Fruit fly (Drosophila melanogaster) whole organism, embryonic: Measurements from ENCODE around the gene CG13054.

Experiments
- CG10431 ChIP-seq: fragments of 200-800 bp; sonication (Bioruptor generic); optimal IDR thresholded peaks from 3 replicates; lab custom pipeline; 2018; ENCODE audit warnings: missing biosample characterization, mild to moderate bottlenecking, missing genetic modification characterization
- CG10565 ChIP-seq: fragments of 200-800 bp; sonication (Bioruptor generic); optimal IDR thresholded peaks from 3 replicates; lab custom pipeline; 2016; ENCODE audit warnings: missing biosample characterization, mild to moderate bottlenecking, missing genetic modification characterization
- CG11398 ChIP-seq: fragments of 200-800 bp; sonication (Bioruptor generic); optimal IDR thresholded peaks from 2 replicates; lab custom pipeline; 2016; ENCODE audit warnings: missing biosample characterization, missing genetic modification characterization
- CG11560 ChIP-seq: fragments of 200-800 bp; sonication (Bioruptor generic); IDR thresholded peaks from 3 replicates; pipeline ENCODE4 v1.3.6; 2022; ENCODE audit warnings: missing biosample characterization, missing genetic modification characterization
- CG12299 ChIP-seq: fragments of 200-800 bp; sonication (Bioruptor generic); optimal IDR thresholded peaks from 2 replicates; lab custom pipeline; 2018; ENCODE audit warnings: missing biosample characterization, mild to moderate bottlenecking, missing genetic modification characterization
- CG14014 ChIP-seq: fragments of 200-800 bp; sonication (Bioruptor generic); IDR thresholded peaks from 2 replicates; pipeline ENCODE4 v1.3.6; 2022; ENCODE audit warnings: missing biosample characterization, missing genetic modification characterization
- CG14050 ChIP-seq: fragments of 200-800 bp; sonication (Bioruptor generic); IDR thresholded peaks from 3 replicates; pipeline ENCODE4 v1.3.6; 2022; ENCODE audit warnings: missing biosample characterization, missing genetic modification characterization
- CG14710 ChIP-seq: fragments of 200-800 bp; sonication (Bioruptor generic); optimal IDR thresholded peaks from 3 replicates; lab custom pipeline; 2019; ENCODE audit warnings: missing biosample characterization, mild to moderate bottlenecking, missing genetic modification characterization, moderate library complexity
- CG15269 ChIP-seq: fragments of 200-800 bp; sonication (Bioruptor generic); optimal IDR thresholded peaks from 2 replicates; lab custom pipeline; 2018; ENCODE audit warnings: missing biosample characterization, mild to moderate bottlenecking, missing genetic modification characterization, moderate library complexity
- CG1603 ChIP-seq: fragments of 200-800 bp; sonication (Bioruptor generic); optimal IDR thresholded peaks from 2 replicates; lab custom pipeline; 2019; ENCODE audit warnings: missing biosample characterization, mild to moderate bottlenecking, missing genetic modification characterization, moderate library complexity
- CG17186 ChIP-seq: fragments of 200-800 bp; sonication (Bioruptor generic); optimal IDR thresholded peaks from 3 replicates; lab custom pipeline; 2017; ENCODE audit warnings: missing biosample characterization, missing genetic modification reagents, missing genetic modification characterization
- CG30403 ChIP-seq: fragments of 200-800 bp; sonication (Bioruptor generic); optimal IDR thresholded peaks from 3 replicates; lab custom pipeline; 2016; ENCODE audit warnings: missing biosample characterization, missing genetic modification characterization
- CG31441 ChIP-seq: fragments of 200-800 bp; sonication (Bioruptor generic); IDR thresholded peaks from 2 replicates; pipeline ENCODE4 v1.3.6; 2022; ENCODE audit warnings: missing biosample characterization, missing genetic modification characterization
- CG3163 ChIP-seq: fragments of 200-800 bp; sonication (Bioruptor generic); optimal IDR thresholded peaks from 3 replicates; lab custom pipeline; 2016; ENCODE audit warnings: missing biosample characterization, missing genetic modification characterization
- CG34422 ChIP-seq: fragments of 200-800 bp; sonication (Bioruptor generic); IDR thresholded peaks from 3 replicates; pipeline ENCODE4 v1.3.6; 2022; ENCODE audit warnings: missing biosample characterization, missing genetic modification characterization
- CG4424 ChIP-seq: fragments of 200-800 bp; sonication (Bioruptor generic); optimal IDR thresholded peaks from 3 replicates; lab custom pipeline; 2016; ENCODE audit warnings: missing biosample characterization, missing genetic modification characterization
- CG5180 ChIP-seq: fragments of 200-800 bp; sonication (Bioruptor generic); optimal IDR thresholded peaks from 3 replicates; lab custom pipeline; 2017; ENCODE audit warnings: missing biosample characterization, missing genetic modification characterization, mild to moderate bottlenecking, moderate library complexity, missing genetic modification reagents
- CG6175 ChIP-seq: fragments of 200-800 bp; sonication (Bioruptor generic); IDR thresholded peaks from 3 replicates; pipeline ENCODE4 v1.3.6; 2022; ENCODE audit warnings: missing biosample characterization, missing genetic modification characterization
- CG6689 ChIP-seq: fragments of 200-800 bp; sonication (Bioruptor generic); IDR thresholded peaks from 2 replicates; pipeline ENCODE4 v1.3.6; 2022; ENCODE audit warnings: missing biosample characterization, missing genetic modification characterization
- CG6813 ChIP-seq: fragments of 200-800 bp; sonication (Bioruptor generic); optimal IDR thresholded peaks from 2 replicates; lab custom pipeline; 2017; ENCODE audit warnings: missing biosample characterization, missing genetic modification characterization, mild to moderate bottlenecking, moderate library complexity, missing genetic modification reagents
- CG8290 ChIP-seq, 3 experiments: fragments of 200-800 bp; sonication (Bioruptor generic); optimal IDR thresholded peaks; 2 replicates each; lab custom pipeline; 2016 to 2019; ENCODE audit warnings: missing biosample characterization in 3 of 3, missing genetic modification characterization in 3 of 3, mild to moderate bottlenecking in 2 of 3, moderate library complexity in 1 of 3
- CG8388 ChIP-seq: fragments of 200-800 bp; sonication (Bioruptor generic); optimal IDR thresholded peaks from 2 replicates; lab custom pipeline; 2019; ENCODE audit warnings: missing biosample characterization, mild to moderate bottlenecking, missing genetic modification characterization, moderate library complexity
- D ChIP-seq, 2 experiments: fragments of 200-800 bp in 1 of 2; fragments of >200 bp in 1 of 2; sonication (Bioruptor generic) in 1 of 2; optimal IDR thresholded peaks; 2 replicates in 1 of 2; 3 replicates in 1 of 2; lab custom pipeline; 2017; ENCODE audit warnings: mild to moderate bottlenecking in 1 of 2, missing biosample characterization in 1 of 2, missing genetic modification characterization in 1 of 2, missing genetic modification reagents in 1 of 2
- Deaf1 ChIP-seq: fragments of 200-800 bp; optimal IDR thresholded peaks from 3 replicates; lab custom pipeline; 2019; ENCODE audit warnings: missing biosample characterization, mild to moderate bottlenecking, missing genetic modification characterization, moderate library complexity
- Fer1 ChIP-seq: fragments of 200-800 bp; sonication (Bioruptor generic); optimal IDR thresholded peaks from 2 replicates; lab custom pipeline; 2017; ENCODE audit warnings: missing biosample characterization, mild to moderate bottlenecking, missing genetic modification characterization
- HmgZ ChIP-seq: fragments of 200-800 bp; sonication (Bioruptor generic); optimal IDR thresholded peaks from 2 replicates; lab custom pipeline; 2018; ENCODE audit warnings: missing biosample characterization, mild to moderate bottlenecking, missing genetic modification characterization
- MBD-R2 ChIP-seq: fragments of 200-800 bp; sonication (Bioruptor generic); IDR thresholded peaks from 2 replicates; pipeline ENCODE4 v1.3.6; 2022; ENCODE audit warnings: missing biosample characterization, missing genetic modification characterization
- MESR4 ChIP-seq: fragments of 200-800 bp; sonication (Bioruptor generic); optimal IDR thresholded peaks from 2 replicates; lab custom pipeline; 2018; ENCODE audit warnings: missing biosample characterization, mild to moderate bottlenecking, missing genetic modification characterization, moderate library complexity
- Optix ChIP-seq: fragments of 200-800 bp; sonication (Bioruptor generic); IDR thresholded peaks from 3 replicates; pipeline ENCODE4 v1.3.6; 2022; ENCODE audit warnings: missing biosample characterization, missing genetic modification characterization
- Rx ChIP-seq: fragments of 200-800 bp; sonication (Bioruptor generic); IDR thresholded peaks from 2 replicates; pipeline ENCODE4 v1.3.6; 2022; ENCODE audit warnings: missing biosample characterization, missing genetic modification characterization
- Sox102F ChIP-seq: fragments of 200-800 bp; sonication (Bioruptor generic); optimal IDR thresholded peaks from 2 replicates; lab custom pipeline; 2018; ENCODE audit warnings: missing biosample characterization, mild to moderate bottlenecking, missing genetic modification characterization, moderate library complexity
- Trl ChIP-seq, 3 experiments: fragments of >200 bp in 2 of 3; fragments of 200-800 bp in 1 of 3; sonication (Bioruptor generic) in 1 of 3; optimal IDR thresholded peaks; 2 replicates in 1 of 3; 3 replicates in 2 of 3; lab custom pipeline; 2016 to 2017; ENCODE audit warnings: missing biosample characterization in 1 of 3, missing genetic modification characterization in 1 of 3
- bcd ChIP-seq: fragments of 200-800 bp; sonication (Bioruptor generic); optimal IDR thresholded peaks from 2 replicates; lab custom pipeline; 2017; ENCODE audit warnings: missing biosample characterization, mild to moderate bottlenecking, missing genetic modification characterization
- danr ChIP-seq: fragments of 200-800 bp; sonication (Bioruptor generic); IDR thresholded peaks from 2 replicates; pipeline ENCODE4 v1.3.6; 2022; ENCODE audit warnings: missing biosample characterization, missing genetic modification characterization
- gfzf ChIP-seq: fragments of 200-800 bp; sonication (Bioruptor generic); optimal IDR thresholded peaks from 2 replicates; lab custom pipeline; 2016; ENCODE audit warnings: missing biosample characterization, mild to moderate bottlenecking, missing genetic modification characterization, moderate library complexity
- gro ChIP-seq: fragments of 200-800 bp; sonication (Bioruptor generic); optimal IDR thresholded peaks from 2 replicates; lab custom pipeline; 2016; ENCODE audit warnings: missing biosample characterization, missing genetic modification characterization
- knrl ChIP-seq: fragments of 200-800 bp; sonication (Bioruptor generic); IDR thresholded peaks from 3 replicates; pipeline ENCODE4 v1.3.6; 2022; ENCODE audit warnings: missing biosample characterization, missing genetic modification characterization; ENCODE audit not compliant: partially characterized antibody
- lola ChIP-seq, 3 experiments: fragments of >200 bp in 2 of 3; fragments of 200-800 bp in 1 of 3; sonication (Bioruptor generic) in 1 of 3; optimal IDR thresholded peaks; 2 replicates each; lab custom pipeline; 2017 to 2019; ENCODE audit warnings: missing biosample characterization in 3 of 3, missing genetic modification characterization in 3 of 3, mild to moderate bottlenecking in 1 of 3, moderate library complexity in 1 of 3
- mirr ChIP-seq: fragments of 200-800 bp; sonication (Bioruptor generic); optimal IDR thresholded peaks from 3 replicates; lab custom pipeline; 2018; ENCODE audit warnings: missing biosample characterization, mild to moderate bottlenecking, missing genetic modification characterization
- onecut ChIP-seq: fragments of 200-800 bp; sonication (Bioruptor generic); IDR thresholded peaks from 2 replicates; pipeline ENCODE4 v1.3.6; 2022; ENCODE audit warnings: missing biosample characterization, missing genetic modification characterization
- run ChIP-seq: fragments of 200-800 bp; sonication (Bioruptor generic); optimal IDR thresholded peaks from 3 replicates; lab custom pipeline; 2018; ENCODE audit warnings: missing biosample characterization, mild to moderate bottlenecking, missing genetic modification characterization
- sens ChIP-seq: fragments of 200-800 bp; sonication (Bioruptor generic); peaks from one replicate; lab custom pipeline; 2016; ENCODE audit warnings: missing biosample characterization, missing genetic modification characterization
- sr ChIP-seq: fragments of 200-800 bp; sonication (Bioruptor generic); IDR thresholded peaks from 3 replicates; pipeline ENCODE4 v1.3.6; 2022; ENCODE audit warnings: missing biosample characterization, missing genetic modification characterization
- toy ChIP-seq: fragments of 200-800 bp; sonication (Bioruptor generic); IDR thresholded peaks from 2 replicates; pipeline ENCODE4 v1.3.6; 2022; ENCODE audit warnings: missing biosample characterization, missing genetic modification characterization
- unpg ChIP-seq: fragments of 200-800 bp; sonication (Bioruptor generic); optimal IDR thresholded peaks from 3 replicates; lab custom pipeline; 2018; ENCODE audit warnings: missing biosample characterization, mild to moderate bottlenecking, missing genetic modification characterization, moderate library complexity
- vvl ChIP-seq: fragments of 200-800 bp; sonication (Bioruptor generic); IDR thresholded peaks from 2 replicates; pipeline ENCODE4 v1.3.6; 2022; ENCODE audit warnings: missing biosample characterization, missing genetic modification characterization
- zfh2 ChIP-seq: fragments of 200-800 bp; sonication (Bioruptor generic); optimal IDR thresholded peaks from 2 replicates; lab custom pipeline; 2016; ENCODE audit warnings: missing biosample characterization, missing genetic modification characterization

The CG13054 gene

dm6 chr3L:16211156-16211935 lies 45.6 kb downstream of the CG13054 start (continued):
- peak; percentile 34 for TF ChIP-seq CG14710 (tag; lab: Kevin White, UChicago)
- peak; percentile 25; the same call in 1 of the 2 replicates for TF ChIP-seq CG31441 (GFP tag; lab: Robert Waterston, UW)
- TF ChIP-seq CG10565 (GFP tag; lab: Kevin White, UChicago) = no peak
- 0 out of 3 replicates have a peak, but pooled peaks have one; percentile 28 for TF ChIP-seq knrl (GFP tag; lab: Robert Waterston, UW)
- TF ChIP-seq sens (GFP tag; lab: Kevin White, UChicago) = peak; percentile 43
- TF ChIP-seq CG12299 = no peak
- peak; percentile 37; the same call in 1 of the 3 replicates for TF ChIP-seq CG6175
- TF ChIP-seq D (optimal IDR thresholded peaks at IDR 0.05; lab: Kevin White, UChicago) = no peak
- no peak for TF ChIP-seq D (GFP tag; optimal IDR thresholded peaks at IDR 0.05; lab: Kevin White, UChicago)
- TF ChIP-seq CG8388 (GFP tag; lab: Kevin White, UChicago) = peak; percentile 24
- 0 out of 2 replicates have a peak, but pooled peaks have one; percentile 6 for TF ChIP-seq MBD-R2 (GFP tag; lab: Robert Waterston, UW)
- TF ChIP-seq Fer1 (GFP tag; lab: Kevin White, UChicago) = no peak
- no peak for TF ChIP-seq CG6813 (GFP tag; lab: Kevin White, UChicago)
- TF ChIP-seq Sox102F (GFP tag; lab: Kevin White, UChicago) = peak; percentile 36
- TF ChIP-seq Optix (GFP tag; lab: Robert Waterston, UW) = 0 out of 3 replicates have a peak, but pooled peaks have one; percentile 7
- peak; percentile 34 for TF ChIP-seq CG30403
- TF ChIP-seq lola (GFP tag; optimal IDR thresholded peaks at IDR 0.05; lab: Kevin White, UChicago) = no peak
- no peak for TF ChIP-seq CG1603 (tag; lab: Kevin White, UChicago)
- TF ChIP-seq CG4424 (GFP tag; lab: Kevin White, UChicago) = peak; percentile 20
- no peak for TF ChIP-seq mirr
- no peak for TF ChIP-seq toy (GFP tag; lab: Robert Waterston, UW)
- no peak for TF ChIP-seq bcd (GFP tag; lab: Kevin White, UChicago)
- TF ChIP-seq CG14050 (GFP tag; lab: Robert Waterston, UW) = peak; percentile 10; the same call in 1 of the 3 replicates
- peak; percentile 10; the same call in 1 of the 2 replicates for TF ChIP-seq CG6689 (GFP tag; lab: Robert Waterston, UW)
- no peak for TF ChIP-seq CG17186
- TF ChIP-seq CG15269 (tag; lab: Kevin White, UChicago) = no peak
- TF ChIP-seq CG11560 = no peak
- no peak for TF ChIP-seq MESR4
- no peak for TF ChIP-seq CG10431
- TF ChIP-seq CG11398 (GFP tag; lab: Kevin White, UChicago) = no peak
- no peak for TF ChIP-seq CG3163 (GFP tag; lab: Kevin White, UChicago)
- peak; percentile 2 for TF ChIP-seq run (tag; lab: Kevin White, UChicago)
- no peak for TF ChIP-seq HmgZ (tag; lab: Kevin White, UChicago)
- no peak for TF ChIP-seq CG8290 (GFP tag; optimal IDR thresholded peaks at IDR 0.05; lab: Kevin White, UChicago)
- peak in 1 of 2 experiments; percentile 40 for TF ChIP-seq CG8290 (tag; optimal IDR thresholded peaks at IDR 0.05; lab: Kevin White, UChicago)
- TF ChIP-seq vvl = no peak
- TF ChIP-seq sr (GFP tag; lab: Robert Waterston, UW) = peak; percentile 34; the same call in 2 of the 3 replicates
- TF ChIP-seq unpg (GFP tag; lab: Kevin White, UChicago) = peak; percentile 19
- TF ChIP-seq gfzf (GFP tag; lab: Kevin White, UChicago) = no peak
- no peak for TF ChIP-seq onecut
- TF ChIP-seq CG5180 (GFP tag; lab: Kevin White, UChicago) = no peak
- no peak for TF ChIP-seq Rx (GFP tag; lab: Robert Waterston, UW)
- TF ChIP-seq CG14014 (GFP tag; lab: Robert Waterston, UW) = no peak
- no peak for TF ChIP-seq gro (GFP tag; lab: Kevin White, UChicago)
- peak in 1 of 2 experiments; percentile 17 for TF ChIP-seq Trl (optimal IDR thresholded peaks at IDR 0.05; lab: Kevin White, UChicago)
- no peak for TF ChIP-seq Trl (GFP tag; optimal IDR thresholded peaks at IDR 0.05; lab: Kevin White, UChicago)
- TF ChIP-seq Deaf1 (tag; lab: Kevin White, UChicago) = peak; percentile 10
- no peak for TF ChIP-seq CG34422 (GFP tag; lab: Robert Waterston, UW)
- TF ChIP-seq danr (GFP tag; lab: Robert Waterston, UW) = no peak
- no peak for TF ChIP-seq zfh2 (GFP tag; lab: Kevin White, UChicago)
